Worm (Caenorhabditis elegans): ENCODE data around the gene hch-1.

- TF ChIP-seq nhr-12 (tag; optimal IDR thresholded peaks at IDR 0.05) (no peak), elt-1 (tag; optimal IDR thresholded peaks at IDR 0.05) (no peak), ztf-4 (tag; optimal IDR thresholded peaks at IDR 0.05) (no peak), eor-1 (tag; optimal IDR thresholded peaks at IDR 0.05) (no peak)
Measured at ce11 chrX:14706698-14707285, 7.0 kb upstream of the hch-1 start, which contains the start of gene tmem-184.
